Fruit fly (Drosophila melanogaster) whole organism, embryonic: ENCODE results near the gene CG43755.

Source experiments
- Aef1 ChIP-seq: fragments of 200-800 bp; sonication (Bioruptor generic); IDR thresholded peaks from 3 replicates; pipeline ENCODE4 v1.3.6; 2022; ENCODE audit warnings: missing biosample characterization, missing genetic modification characterization
- CG10462 ChIP-seq: fragments of 200-800 bp; sonication (Bioruptor generic); optimal IDR thresholded peaks from 2 replicates; lab custom pipeline; 2016; ENCODE audit warnings: missing biosample characterization, missing genetic modification characterization
- CG12942 ChIP-seq: fragments of 200-800 bp; sonication (Bioruptor generic); optimal IDR thresholded peaks from 3 replicates; lab custom pipeline; 2016; ENCODE audit warnings: missing biosample characterization, missing genetic modification characterization
- CG16815 ChIP-seq: fragments of 200-800 bp; sonication (Bioruptor generic); optimal IDR thresholded peaks from 3 replicates; lab custom pipeline; 2017; ENCODE audit warnings: missing biosample characterization, mild to moderate bottlenecking, missing genetic modification characterization
- CG16863 ChIP-seq: fragments of 200-800 bp; sonication (Bioruptor generic); optimal IDR thresholded peaks from 3 replicates; lab custom pipeline; 2016; ENCODE audit warnings: missing biosample characterization, missing genetic modification characterization
- CG17328 ChIP-seq: fragments of 200-800 bp; sonication (Bioruptor generic); IDR thresholded peaks from 2 replicates; pipeline ENCODE4 v1.3.6; 2022; ENCODE audit warnings: missing biosample characterization, missing genetic modification characterization
- CG17802 ChIP-seq: fragments of 200-800 bp; sonication (Bioruptor generic); optimal IDR thresholded peaks from 2 replicates; lab custom pipeline; 2018; ENCODE audit warnings: missing biosample characterization, mild to moderate bottlenecking, missing genetic modification characterization, moderate library complexity
- CG30020 ChIP-seq: fragments of 200-800 bp; optimal IDR thresholded peaks from 2 replicates; lab custom pipeline; 2019; ENCODE audit warnings: missing biosample characterization, mild to moderate bottlenecking, missing genetic modification characterization, moderate library complexity
- CG3065 ChIP-seq: fragments of 200-800 bp; sonication (Bioruptor generic); optimal IDR thresholded peaks from 2 replicates; lab custom pipeline; 2016; ENCODE audit warnings: missing biosample characterization, missing genetic modification characterization
- CG4282 ChIP-seq: fragments of 200-800 bp; sonication (Bioruptor generic); optimal IDR thresholded peaks from 2 replicates; lab custom pipeline; 2016; ENCODE audit warnings: missing biosample characterization, missing genetic modification characterization
- CG6272 ChIP-seq: fragments of 200-800 bp; sonication (Bioruptor generic); IDR thresholded peaks from 2 replicates; pipeline ENCODE4 v1.3.6; 2022; ENCODE audit warnings: missing biosample characterization, missing genetic modification characterization
- CG6791 ChIP-seq: fragments of 200-800 bp; sonication (Bioruptor generic); IDR thresholded peaks from 3 replicates; pipeline ENCODE4 v1.3.6; 2022; ENCODE audit warnings: missing biosample characterization, missing genetic modification characterization; ENCODE audit not compliant: partially characterized antibody
- CG6813 ChIP-seq: fragments of 200-800 bp; sonication (Bioruptor generic); optimal IDR thresholded peaks from 2 replicates; lab custom pipeline; 2017; ENCODE audit warnings: missing biosample characterization, missing genetic modification characterization, mild to moderate bottlenecking, moderate library complexity, missing genetic modification reagents
- CG7987 ChIP-seq: fragments of 200-800 bp; sonication (Bioruptor generic); optimal IDR thresholded peaks from 2 replicates; lab custom pipeline; 2018; ENCODE audit warnings: missing biosample characterization, mild to moderate bottlenecking, missing genetic modification characterization, moderate library complexity
- CG8089 ChIP-seq: fragments of 200-800 bp; sonication (Bioruptor generic); optimal IDR thresholded peaks from 3 replicates; lab custom pipeline; 2016; ENCODE audit warnings: missing biosample characterization, missing genetic modification characterization
- CG8359 ChIP-seq: fragments of 200-800 bp; sonication (Bioruptor generic); optimal IDR thresholded peaks from 2 replicates; lab custom pipeline; 2017; ENCODE audit warnings: missing biosample characterization, mild to moderate bottlenecking, missing genetic modification characterization, borderline replicate concordance
- CG9437 ChIP-seq: fragments of 200-800 bp; sonication (Bioruptor generic); optimal IDR thresholded peaks from 2 replicates; lab custom pipeline; 2018; ENCODE audit warnings: missing biosample characterization, mild to moderate bottlenecking, missing genetic modification characterization
- CG9727 ChIP-seq: fragments of 200-800 bp; sonication (Bioruptor generic); optimal IDR thresholded peaks from 3 replicates; lab custom pipeline; 2017; ENCODE audit warnings: missing biosample characterization, mild to moderate bottlenecking, missing genetic modification characterization
- CG9817 ChIP-seq: fragments of 200-800 bp; sonication (Bioruptor generic); optimal IDR thresholded peaks from 2 replicates; lab custom pipeline; 2018; ENCODE audit warnings: missing biosample characterization, mild to moderate bottlenecking, missing genetic modification characterization, moderate library complexity
- Dp ChIP-seq: fragments of 200-800 bp; sonication (Bioruptor generic); optimal IDR thresholded peaks from 2 replicates; lab custom pipeline; 2018; ENCODE audit warnings: missing biosample characterization, mild to moderate bottlenecking, missing genetic modification characterization, moderate library complexity
- HHEX ChIP-seq: fragments of 200-800 bp; sonication (Bioruptor generic); optimal IDR thresholded peaks from 3 replicates; lab custom pipeline; 2017; ENCODE audit warnings: missing biosample characterization, mild to moderate bottlenecking, missing genetic modification characterization, missing genetic modification reagents
- Hand ChIP-seq: fragments of 200-800 bp; sonication (Bioruptor generic); optimal IDR thresholded peaks from 2 replicates; lab custom pipeline; 2017; ENCODE audit warnings: mild to moderate bottlenecking, missing biosample characterization, missing genetic modification reagents, missing genetic modification characterization
- Hr51 ChIP-seq, 2 experiments: fragments of 200-800 bp; sonication (Bioruptor generic); optimal IDR thresholded peaks; 2 replicates in 1 of 2; 3 replicates in 1 of 2; lab custom pipeline; 2016 to 2018; ENCODE audit warnings: missing biosample characterization in 2 of 2, missing genetic modification characterization in 2 of 2, mild to moderate bottlenecking in 1 of 2, moderate library complexity in 1 of 2
- Nf-YA ChIP-seq: fragments of 200-800 bp; sonication (Bioruptor generic); IDR thresholded peaks from 2 replicates; pipeline ENCODE4 v1.3.6; 2022; ENCODE audit warnings: missing biosample characterization, missing genetic modification characterization
- Nf-YC ChIP-seq: fragments of 200-800 bp; optimal IDR thresholded peaks from 3 replicates; lab custom pipeline; 2019; ENCODE audit warnings: missing biosample characterization, mild to moderate bottlenecking, missing genetic modification characterization, moderate library complexity
- Oaz ChIP-seq: fragments of 200-800 bp; sonication (Bioruptor generic); IDR thresholded peaks from 2 replicates; pipeline ENCODE4 v1.3.6; 2022; ENCODE audit warnings: missing biosample characterization, missing genetic modification characterization
- Scr ChIP-seq: fragments of 200-800 bp; sonication (Bioruptor generic); IDR thresholded peaks from 2 replicates; pipeline ENCODE4 v1.3.6; 2022; ENCODE audit warnings: missing biosample characterization, missing genetic modification characterization; ENCODE audit not compliant: partially characterized antibody
- ab ChIP-seq: fragments of 200-800 bp; sonication (Bioruptor generic); optimal IDR thresholded peaks from 2 replicates; lab custom pipeline; 2016; ENCODE audit warnings: missing biosample characterization, missing genetic modification characterization
- al ChIP-seq: fragments of 200-800 bp; sonication (Bioruptor generic); IDR thresholded peaks from 2 replicates; pipeline ENCODE4 v1.3.6; 2022; ENCODE audit warnings: missing biosample characterization, missing genetic modification characterization
- amos ChIP-seq: fragments of 200-800 bp; sonication (Bioruptor generic); IDR thresholded peaks from 2 replicates; pipeline ENCODE4 v1.3.6; 2022; ENCODE audit warnings: missing biosample characterization, missing genetic modification characterization; ENCODE audit not compliant: partially characterized antibody
- az2 ChIP-seq: fragments of 200-800 bp; sonication (Bioruptor generic); optimal IDR thresholded peaks from 3 replicates; lab custom pipeline; 2016; ENCODE audit warnings: missing biosample characterization, missing genetic modification characterization
- chm ChIP-seq: fragments of 200-800 bp; sonication (Bioruptor generic); IDR thresholded peaks from 2 replicates; pipeline ENCODE4 v1.3.6; 2022; ENCODE audit warnings: missing biosample characterization, missing genetic modification characterization
- cwo ChIP-seq: fragments of 200-800 bp; sonication (Bioruptor generic); optimal IDR thresholded peaks from 3 replicates; lab custom pipeline; 2017; ENCODE audit warnings: missing biosample characterization, missing genetic modification characterization, mild to moderate bottlenecking, moderate library complexity, missing genetic modification reagents
- da ChIP-seq: fragments of 200-800 bp; sonication (Bioruptor generic); optimal IDR thresholded peaks from 2 replicates; lab custom pipeline; 2016; ENCODE audit warnings: missing biosample characterization, missing genetic modification characterization
- ewg ChIP-seq: fragments of 200-800 bp; sonication (Bioruptor generic); optimal IDR thresholded peaks from 3 replicates; lab custom pipeline; 2017; ENCODE audit warnings: mild to moderate bottlenecking, missing biosample characterization, missing genetic modification reagents, missing genetic modification characterization
- gcm2 ChIP-seq: fragments of 200-800 bp; sonication (Bioruptor generic); optimal IDR thresholded peaks from 2 replicates; lab custom pipeline; 2016; ENCODE audit warnings: missing biosample characterization, missing genetic modification characterization
- gro ChIP-seq: fragments of 200-800 bp; sonication (Bioruptor generic); optimal IDR thresholded peaks from 2 replicates; lab custom pipeline; 2016; ENCODE audit warnings: missing biosample characterization, missing genetic modification characterization
- hkb ChIP-seq, 2 experiments: fragments of 200-800 bp in 1 of 2; fragments of >200 bp in 1 of 2; sonication (Bioruptor generic) in 1 of 2; IDR thresholded peaks in 1 of 2; optimal IDR thresholded peaks in 1 of 2; 2 replicates each; pipeline versions ENCODE4 v1.3.6 to Lab custom; 2017 to 2022; ENCODE audit warnings: missing biosample characterization in 1 of 2, missing genetic modification characterization in 1 of 2
- insv ChIP-seq, 2 experiments: fragments of 200-800 bp; sonication (Bioruptor generic); optimal IDR thresholded peaks; 3 replicates each; lab custom pipeline; 2016 to 2018; ENCODE audit warnings: missing biosample characterization in 2 of 2, missing genetic modification characterization in 2 of 2
- lilli ChIP-seq: fragments of 200-800 bp; sonication (Bioruptor generic); optimal IDR thresholded peaks from 3 replicates; lab custom pipeline; 2016; ENCODE audit warnings: missing biosample characterization, missing genetic modification characterization
- p53 ChIP-seq: fragments of 200-800 bp; sonication (Bioruptor generic); optimal IDR thresholded peaks from 2 replicates; lab custom pipeline; 2016; ENCODE audit warnings: missing biosample characterization, missing genetic modification characterization
- row ChIP-seq: fragments of 200-800 bp; sonication (Bioruptor generic); IDR thresholded peaks from 3 replicates; pipeline ENCODE4 v1.3.6; 2022; ENCODE audit warnings: missing biosample characterization, missing genetic modification characterization
- sens-2 ChIP-seq: fragments of 200-800 bp; sonication (Bioruptor generic); IDR thresholded peaks from 2 replicates; pipeline ENCODE4 v1.3.6; 2022; ENCODE audit warnings: missing biosample characterization, missing genetic modification characterization
- shn ChIP-seq: fragments of 200-800 bp; sonication (Bioruptor generic); optimal IDR thresholded peaks from 3 replicates; lab custom pipeline; 2016; ENCODE audit warnings: missing biosample characterization, missing genetic modification characterization
- sima ChIP-seq: fragments of 200-800 bp; sonication (Bioruptor generic); optimal IDR thresholded peaks from 2 replicates; lab custom pipeline; 2016; ENCODE audit warnings: missing biosample characterization, missing genetic modification characterization
- stc ChIP-seq: fragments of 200-800 bp; sonication (Bioruptor generic); IDR thresholded peaks from 2 replicates; pipeline ENCODE4 v1.3.6; 2022; ENCODE audit warnings: missing biosample characterization, missing genetic modification characterization
- trem ChIP-seq: fragments of 200-800 bp; optimal IDR thresholded peaks from 3 replicates; lab custom pipeline; 2019; ENCODE audit warnings: missing biosample characterization, mild to moderate bottlenecking, missing genetic modification characterization, moderate library complexity
- unc-4 ChIP-seq: fragments of 200-800 bp; sonication (Bioruptor generic); IDR thresholded peaks from 2 replicates; pipeline ENCODE4 v1.3.6; 2022; ENCODE audit warnings: missing biosample characterization, missing genetic modification characterization; ENCODE audit not compliant: partially characterized antibody
- vvl ChIP-seq: fragments of 200-800 bp; sonication (Bioruptor generic); IDR thresholded peaks from 2 replicates; pipeline ENCODE4 v1.3.6; 2022; ENCODE audit warnings: missing biosample characterization, missing genetic modification characterization

The CG43755 gene

dm6 chr2L:285596-286023 is 44.0 kb downstream of the CG43755 start (continued):
- TF ChIP-seq CG4282 (GFP tag; lab: Kevin White, UChicago) (no peak), hkb (optimal IDR thresholded peaks at IDR 0.05; lab: Kevin White, UChicago) (no peak), hkb (GFP tag; IDR thresholded peaks at IDR 0.05; lab: Robert Waterston, UW) (peak; percentile 42; the same call in 1 of the 2 replicates), CG8359 (no peak), stc (GFP tag; lab: Robert Waterston, UW) (0 out of 2 replicates have a peak, but pooled peaks have one; percentile 64), CG17802 (tag; lab: Kevin White, UChicago) (peak; percentile 25), CG10462 (GFP tag; lab: Kevin White, UChicago) (no peak), CG16815 (no peak), CG6272 (GFP tag; lab: Robert Waterston, UW) (no peak), vvl (GFP tag; lab: Robert Waterston, UW) (peak; percentile 75), Hr51 (GFP tag; optimal IDR thresholded peaks at IDR 0.05; lab: Kevin White, UChicago) (peak; percentile 47 to 56), cwo (GFP tag; lab: Kevin White, UChicago) (peak; percentile 52), CG9817 (tag; lab: Kevin White, UChicago) (peak; percentile 48), HHEX (peak; percentile 55), Nf-YA (no peak), unc-4 (GFP tag; lab: Robert Waterston, UW) (peak; percentile 43; the same call in 1 of the 2 replicates), trem (tag; lab: Kevin White, UChicago) (peak; percentile 65), gcm2 (GFP tag; lab: Kevin White, UChicago) (peak; percentile 20), ab (GFP tag; lab: Kevin White, UChicago) (peak; percentile 9), p53 (GFP tag; lab: Kevin White, UChicago) (no peak), amos (peak; percentile 37; the same call in 1 of the 2 replicates), lilli (GFP tag; lab: Kevin White, UChicago) (peak; percentile 70), al (GFP tag; lab: Robert Waterston, UW) (0 out of 2 replicates have a peak, but pooled peaks have one; percentile 33), az2 (peak; percentile 42), CG17328 (0 out of 2 replicates have a peak, but pooled peaks have one; percentile 35), ewg (GFP tag; lab: Kevin White, UChicago) (peak; percentile 19), CG7987 (peak; percentile 54), sima (GFP tag; lab: Kevin White, UChicago) (no peak), CG3065 (GFP tag; lab: Kevin White, UChicago) (peak; percentile 60), insv (GFP tag; optimal IDR thresholded peaks at IDR 0.05; lab: Kevin White, UChicago) (no peak), CG12942 (no peak), Nf-YC (tag; lab: Kevin White, UChicago) (peak; percentile 53), Scr (peak; percentile 20; the same call in 1 of the 2 replicates), gro (GFP tag; lab: Kevin White, UChicago) (peak; percentile 59), chm (GFP tag; lab: Robert Waterston, UW) (peak; percentile 65), Hand (GFP tag; lab: Kevin White, UChicago) (peak; percentile 27), sens-2 (0 out of 2 replicates have a peak, but pooled peaks have one; percentile 33), Dp (peak; percentile 31), CG16863 (peak; percentile 34), shn (GFP tag; lab: Kevin White, UChicago) (peak; percentile 50), row (peak; percentile 73), da (GFP tag; lab: Kevin White, UChicago) (peak; percentile 12), CG30020 (peak; percentile 55), CG6813 (GFP tag; lab: Kevin White, UChicago) (peak; percentile 65), CG8089 (GFP tag; lab: Kevin White, UChicago) (peak; percentile 27), Aef1 (GFP tag; lab: Robert Waterston, UW) (no peak), Oaz (GFP tag; lab: Robert Waterston, UW) (no peak), CG9727 (GFP tag; lab: Kevin White, UChicago) (peak; percentile 53), CG6791 (peak; percentile 57; the same call in 1 of the 3 replicates), CG9437 (peak; percentile 18)
